Worm (Caenorhabditis elegans): ENCODE measurements around the gene qua-1.

- TF ChIP-seq ama-1 (optimal IDR thresholded peaks at IDR 0.05) (no peak), flt-1 (GFP tag; IDR thresholded peaks at IDR 0.05) (no peak), aly-1 (tag; optimal IDR thresholded peaks at IDR 0.05) (no peak), tbx-37 (GFP tag; conservative IDR thresholded peaks at IDR 0.05) (no peak), ceh-36 (tag; optimal IDR thresholded peaks at IDR 0.05) (no peak), tra-4 (tag; optimal IDR thresholded peaks at IDR 0.05) (no peak), tbx-11 (GFP tag; IDR thresholded peaks at IDR 0.05) (no peak), F13C5.2 (tag; optimal IDR thresholded peaks at IDR 0.05) (no peak), scrt-1 (GFP tag; IDR thresholded peaks at IDR 0.05) (no peak), ceh-13 (GFP tag; optimal IDR thresholded peaks at IDR 0.05) (no peak), hnd-1 (tag; optimal IDR thresholded peaks at IDR 0.05) (no peak), ets-7 (tag; optimal IDR thresholded peaks at IDR 0.05) (no peak), sea-1 (GFP tag; conservative IDR thresholded peaks at IDR 0.05) (no peak), B0310.2 (tag; optimal IDR thresholded peaks at IDR 0.05) (no peak)
Measured at ce11 chrII:8180281-8180680, 18.3 kb upstream of the qua-1 start, which contains the start of gene T05C12.4.
